Worm (Caenorhabditis elegans) whole organism, young adult: Measurements from ENCODE around the gene C55A6.7.
A peak's percentile ranks its signal among the peaks of the same experiment; 100 is the strongest.
"Not testable (repeated sequence)": the region's sequence is repeated elsewhere in the genome, so short reads cannot be mapped to it uniquely, and the experiment has no call there.

ENCODE experiments used
- B0336.3 ChIP-seq: fragments of 200-800 bp; sonication (Bioruptor generic); IDR thresholded peaks from 2 replicates; pipeline ENCODE4 v1.3.6; 2022; ENCODE audit warnings: missing genetic modification characterization, missing compliant biosample characterization
- C17E4.6 ChIP-seq: fragments of 200-800 bp; sonication (Bioruptor generic); IDR thresholded peaks from 2 replicates; pipeline ENCODE4 v1.3.6; 2022; ENCODE audit warnings: missing genetic modification reagents, missing genetic modification characterization, missing compliant biosample characterization
- D2030.7 ChIP-seq: fragments of 200-800 bp; sonication (Bioruptor generic); IDR thresholded peaks from 2 replicates; pipeline ENCODE4 v1.3.6; 2022; ENCODE audit warnings: missing genetic modification reagents, missing genetic modification characterization, missing compliant biosample characterization
- F22D6.2 ChIP-seq: sonication (generic microtip); optimal IDR thresholded peaks from 2 replicates; lab custom pipeline; 2016; ENCODE audit warnings: mild to moderate bottlenecking, missing genetic modification characterization, missing compliant biosample characterization
- F33H1.4 ChIP-seq: fragments of 200-800 bp; sonication (Bioruptor generic); IDR thresholded peaks from 2 replicates; pipeline ENCODE4 v1.3.6; 2022; ENCODE audit warnings: missing genetic modification reagents, missing genetic modification characterization, missing compliant biosample characterization
- F39B2.1 ChIP-seq: fragments of 200-800 bp; sonication (Bioruptor generic); IDR thresholded peaks from 2 replicates; pipeline ENCODE4 v1.3.6; 2022; ENCODE audit warnings: missing genetic modification reagents, missing genetic modification characterization, missing compliant biosample characterization
- F49E8.2 ChIP-seq: sonication (generic microtip); optimal IDR thresholded peaks from 3 replicates; lab custom pipeline; 2017; ENCODE audit warnings: missing genetic modification characterization, mild to moderate bottlenecking, missing compliant biosample characterization, antibody characterized with exemption, moderate library complexity; ENCODE audit not compliant: insufficient read depth
- F55B11.4 ChIP-seq: sonication (generic microtip); optimal IDR thresholded peaks from 2 replicates; lab custom pipeline; 2016; ENCODE audit warnings: missing compliant biosample characterization, missing genetic modification characterization, borderline replicate concordance; ENCODE audit not compliant: insufficient read depth
- Y67H2A.10 ChIP-seq: fragments of 200-800 bp; sonication (Bioruptor generic); conservative IDR thresholded peaks from 2 replicates; pipeline ENCODE4 v1.3.6; 2022; ENCODE audit warnings: missing genetic modification reagents, missing genetic modification characterization, missing compliant biosample characterization
- ZK185.1 ChIP-seq: sonication (generic microtip); optimal IDR thresholded peaks from 2 replicates; lab custom pipeline; 2016; ENCODE audit warnings: mild to moderate bottlenecking, missing genetic modification characterization, missing compliant biosample characterization; ENCODE audit not compliant: poor library complexity, severe bottlenecking
- aptf-3 ChIP-seq: fragments of 200-800 bp; sonication (Bioruptor generic); IDR thresholded peaks from 2 replicates; pipeline ENCODE4 v1.3.6; 2022; ENCODE audit warnings: missing genetic modification characterization, missing compliant biosample characterization
- attf-3 ChIP-seq: fragments of 200-800 bp; sonication (Bioruptor generic); conservative IDR thresholded peaks from 2 replicates; pipeline ENCODE4 v1.3.6; 2022; ENCODE audit warnings: missing genetic modification reagents, missing genetic modification characterization, missing compliant biosample characterization
- attf-6 ChIP-seq: fragments of 200-800 bp; sonication (Bioruptor generic); IDR thresholded peaks from 2 replicates; pipeline ENCODE4 v1.3.6; 2022; ENCODE audit warnings: missing genetic modification reagents, missing genetic modification characterization, missing compliant biosample characterization
- bed-1 ChIP-seq: fragments of 200-800 bp; sonication (Bioruptor generic); IDR thresholded peaks from 2 replicates; pipeline ENCODE4 v1.3.6; 2022; ENCODE audit warnings: missing genetic modification reagents, missing genetic modification characterization, missing compliant biosample characterization
- cebp-2 ChIP-seq: fragments of 200-800 bp; sonication (Bioruptor generic); IDR thresholded peaks from 2 replicates; pipeline ENCODE4 v1.3.6; 2022; ENCODE audit warnings: missing genetic modification characterization, missing compliant biosample characterization
- ceh-91 ChIP-seq: fragments of 200-800 bp; sonication (Bioruptor generic); IDR thresholded peaks from 2 replicates; pipeline ENCODE4 v1.3.6; 2022; ENCODE audit warnings: missing genetic modification reagents, missing genetic modification characterization, missing compliant biosample characterization
- dox-1 ChIP-seq: fragments of 200-800 bp; sonication (Bioruptor generic); IDR thresholded peaks from 2 replicates; pipeline ENCODE4 v1.3.6; 2022; ENCODE audit warnings: missing genetic modification reagents, missing genetic modification characterization, missing compliant biosample characterization
- dpl-1 ChIP-seq: fragments of 150-350 bp; optimal IDR thresholded peaks from 2 replicates; lab custom pipeline; 2014; ENCODE audit warnings: missing biosample characterization, missing genetic modification reagents, missing genetic modification characterization
- efl-1 ChIP-seq: fragments of 150-350 bp; optimal IDR thresholded peaks from 2 replicates; lab custom pipeline; 2014; ENCODE audit warnings: missing biosample characterization, missing genetic modification reagents, missing genetic modification characterization
- ekl-4 ChIP-seq: fragments of 200-800 bp; sonication (Bioruptor generic); IDR thresholded peaks from 2 replicates; pipeline ENCODE4 v1.3.6; 2022; ENCODE audit warnings: missing genetic modification reagents, missing genetic modification characterization, missing compliant biosample characterization
- hlh-26 ChIP-seq: fragments of 200-800 bp; sonication (Bioruptor generic); conservative IDR thresholded peaks from 2 replicates; pipeline ENCODE4 v1.3.6; 2022; ENCODE audit warnings: missing genetic modification reagents, missing genetic modification characterization, missing compliant biosample characterization
- hmg-1.2 ChIP-seq: fragments of 200-800 bp; sonication (Bioruptor generic); IDR thresholded peaks from 2 replicates; pipeline ENCODE4 v1.3.6; 2022; ENCODE audit warnings: missing genetic modification reagents, missing genetic modification characterization, missing compliant biosample characterization
- hrde-1 ChIP-seq: sonication (generic microtip); optimal IDR thresholded peaks from 2 replicates; lab custom pipeline; 2016; ENCODE audit warnings: missing genetic modification characterization, mild to moderate bottlenecking, missing compliant biosample characterization, moderate library complexity, missing genotype, missing genetic modification reagents, borderline replicate concordance
- lsl-1 ChIP-seq: fragments of 200-800 bp; sonication (Bioruptor generic); optimal IDR thresholded peaks from 2 replicates; lab custom pipeline; 2018; ENCODE audit warnings: mild to moderate bottlenecking, missing genetic modification characterization, moderate library complexity, missing compliant biosample characterization
- madf-8 ChIP-seq: fragments of 200-800 bp; sonication (Bioruptor generic); conservative IDR thresholded peaks from 2 replicates; pipeline ENCODE4 v1.3.6; 2022; ENCODE audit warnings: missing genetic modification reagents, missing genetic modification characterization, missing compliant biosample characterization
- mes-4 ChIP-seq: sonication (generic microtip); optimal IDR thresholded peaks from 2 replicates; lab custom pipeline; 2016; ENCODE audit warnings: missing genotype, missing genetic modification characterization, missing compliant biosample characterization
- rcor-1 ChIP-seq: fragments of 200-800 bp; sonication (Bioruptor generic); IDR thresholded peaks from 2 replicates; pipeline ENCODE4 v1.3.6; 2022; ENCODE audit warnings: missing genetic modification reagents, missing genetic modification characterization, missing compliant biosample characterization
- snpc-1.1 ChIP-seq: sonication (generic microtip); optimal IDR thresholded peaks from 2 replicates; lab custom pipeline; 2017; ENCODE audit warnings: missing genetic modification characterization, mild to moderate bottlenecking, missing compliant biosample characterization, antibody characterized with exemption, moderate library complexity, missing genotype, missing genetic modification reagents; ENCODE audit not compliant: insufficient read depth
- snpc-3.4 ChIP-seq: sonication (generic microtip); optimal IDR thresholded peaks from 2 replicates; lab custom pipeline; 2017; ENCODE audit warnings: missing genetic modification characterization, mild to moderate bottlenecking, missing compliant biosample characterization, antibody characterized with exemption, moderate library complexity, missing genotype, missing genetic modification reagents
- snpc-4 ChIP-seq, 5 experiments: fragments of 150-350 bp in 1 of 5; sonication (generic microtip) in 4 of 5; optimal IDR thresholded peaks; 2 replicates each; lab custom pipeline; 2014 to 2018; ENCODE audit warnings: missing genetic modification characterization in 5 of 5, missing biosample characterization in 3 of 5, antibody characterized with exemption in 2 of 5, mild to moderate bottlenecking in 2 of 5, missing compliant biosample characterization in 2 of 5, missing genotype in 2 of 5, moderate library complexity in 2 of 5, missing genetic modification reagents in 1 of 5
- somi-1 ChIP-seq: fragments of 200-800 bp; sonication (Bioruptor generic); optimal IDR thresholded peaks from 2 replicates; lab custom pipeline; 2018; ENCODE audit warnings: mild to moderate bottlenecking, missing genetic modification characterization, missing compliant biosample characterization
- tbp1 ChIP-seq: fragments of 200-800 bp; sonication (Bioruptor generic); optimal IDR thresholded peaks from 2 replicates; lab custom pipeline; 2018; ENCODE audit warnings: mild to moderate bottlenecking, missing genetic modification characterization, missing compliant biosample characterization
- xnd-1 ChIP-seq: sonication (generic microtip); optimal IDR thresholded peaks from 2 replicates; lab custom pipeline; 2016; ENCODE audit warnings: missing genotype, missing genetic modification reagents, missing genetic modification characterization, missing compliant biosample characterization

The C55A6.7 gene

DNA sequence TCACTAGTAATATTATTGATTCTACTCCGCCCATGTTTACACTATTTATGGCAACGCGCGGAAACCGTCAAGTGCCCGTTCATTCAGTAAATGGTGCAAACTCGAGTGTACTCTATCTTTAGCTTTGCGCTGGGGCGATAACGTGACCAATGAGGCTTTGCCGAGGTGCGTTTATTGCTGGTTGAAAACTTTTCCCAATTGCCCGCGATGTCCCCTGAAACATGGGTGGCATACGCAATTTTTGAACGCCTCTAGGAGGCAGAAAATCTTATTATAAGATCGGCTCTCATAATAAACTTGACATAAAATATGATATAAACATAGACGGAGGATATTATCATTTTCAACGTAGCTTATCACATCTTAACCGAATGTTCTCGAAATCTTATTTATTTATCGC, 42.3 kb downstream of the C55A6.7 start:
- TF ChIP-seq dox-1 (peak; percentile 66), D2030.7 (GFP tag; lab: Robert Waterston, UW) (peak; percentile 81), snpc-3.4 (tag; lab: Kevin White, UChicago) (peak; percentile 47), hmg-1.2 (GFP tag; lab: Robert Waterston, UW) (peak; percentile 54), snpc-1.1 (peak; percentile 91), efl-1 (peak; percentile 0), attf-6 (GFP tag; lab: Robert Waterston, UW) (peak; percentile 49; the same call in 1 of the 2 replicates), rcor-1 (peak; percentile 33; the same call in 1 of the 2 replicates), lsl-1 (peak; percentile 31), tbp1 (GFP tag; lab: Kevin White, UChicago) (peak; percentile 53), B0336.3 (GFP tag; lab: Robert Waterston, UW) (peak; percentile 46; the same call in 1 of the 2 replicates), ekl-4 (0 out of 2 replicates have a peak, but pooled peaks have one; percentile 62), madf-8 (peak; percentile 35; the same call in 1 of the 2 replicates), snpc-4 (GFP tag; optimal IDR thresholded peaks at IDR 0.05; lab: Kevin White, UChicago) (peak; percentile 76), snpc-4 (tag; optimal IDR thresholded peaks at IDR 0.05; lab: Kevin White, UChicago) (peak; percentile 56 to 92 (median 84)), F33H1.4 (GFP tag; lab: Robert Waterston, UW) (peak; percentile 26), F49E8.2 (tag; lab: Kevin White, UChicago) (peak; percentile 33), F39B2.1 (GFP tag; lab: Robert Waterston, UW) (peak; percentile 8; the same call in 1 of the 2 replicates), xnd-1 (tag; lab: Kevin White, UChicago) (peak; percentile 12)
- TF ChIP-seq, all 124 proteins: peak for 18; not testable (repeated sequence) for 106

DNA sequence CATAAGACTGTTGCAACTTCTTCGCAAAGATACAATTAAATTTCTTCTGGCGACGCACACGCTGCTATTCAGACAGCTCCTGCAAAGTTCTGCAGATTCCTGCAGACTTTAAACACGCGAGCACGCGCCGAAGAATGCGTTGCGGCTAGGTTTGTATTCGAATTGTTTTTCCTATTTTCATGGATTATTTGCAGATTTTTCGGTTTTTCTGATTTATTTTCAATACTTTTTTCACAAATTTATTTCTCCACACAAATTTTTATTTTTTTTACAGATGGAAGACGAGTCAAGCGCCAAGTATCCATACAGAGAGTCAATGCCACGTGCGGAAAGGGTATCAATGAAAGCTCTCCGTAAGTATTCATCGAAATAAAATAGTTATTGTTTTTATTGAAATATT, 44.7 kb downstream of the C55A6.7 start, which contains the start of gene T11F9.7:
T11F9.7 (plus strand) TSS at position 301 of the 400 bp plus-strand sequence.
- not testable (repeated sequence) for TF ChIP-seq C17E4.6 (GFP tag; lab: Robert Waterston, UW); dpl-1 (GFP tag; lab: Kevin White, UChicago); bed-1 (GFP tag; lab: Robert Waterston, UW)

DNA sequence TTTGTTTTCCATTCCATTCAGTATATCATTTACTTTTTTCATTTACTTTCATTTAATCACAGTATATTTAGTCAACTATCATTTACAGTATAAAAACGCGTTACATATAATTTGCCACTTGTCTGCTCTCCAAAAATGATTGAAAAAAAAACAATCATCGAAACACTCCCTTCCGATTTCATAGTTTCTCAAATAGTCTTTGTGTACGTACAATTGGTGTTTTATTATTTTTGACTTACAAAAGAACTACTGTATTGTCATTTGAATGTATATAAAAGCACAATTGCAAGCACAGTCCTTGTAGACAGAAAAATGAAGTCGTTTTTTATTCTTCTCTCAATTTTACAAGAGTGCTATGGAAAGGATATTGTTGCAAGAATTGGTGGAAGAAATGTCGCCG, 45.9 kb downstream of the C55A6.7 start, which contains the start of gene nas-22:
nas-22 (plus strand) TSS at position 301 of the 400 bp plus-strand sequence.
- no peak for TF ChIP-seq attf-3 (GFP tag; lab: Robert Waterston, UW)
- TF ChIP-seq cebp-2 (GFP tag; lab: Robert Waterston, UW): no peak
- no peak for TF ChIP-seq dpl-1 (GFP tag; lab: Kevin White, UChicago)
- TF ChIP-seq Y67H2A.10 (GFP tag; lab: Robert Waterston, UW): no peak
- no peak for TF ChIP-seq somi-1 (GFP tag; lab: Kevin White, UChicago)
- no peak for TF ChIP-seq aptf-3 (GFP tag; lab: Robert Waterston, UW)
- TF ChIP-seq hrde-1: no peak
- no peak for TF ChIP-seq ZK185.1 (tag; lab: Kevin White, UChicago)
- TF ChIP-seq ceh-91 (GFP tag; lab: Robert Waterston, UW): no peak
- TF ChIP-seq F22D6.2: no peak
- TF ChIP-seq mes-4 (tag; lab: Kevin White, UChicago): no peak
- TF ChIP-seq hlh-26 (GFP tag; lab: Robert Waterston, UW): no peak
- TF ChIP-seq F55B11.4 (tag; lab: Kevin White, UChicago): no peak
- TF ChIP-seq, all 124 proteins: peak for 0
